Worm (Caenorhabditis elegans) whole organism, L4 larva: ENCODE results near the gene acs-1.
A peak's percentile ranks its signal among the peaks of the same experiment; 100 is the strongest.

ENCODE experiments used
- T20F7.1 ChIP-seq: fragments of 200-800 bp; sonication (Bioruptor generic); optimal IDR thresholded peaks from 2 replicates; lab custom pipeline; 2018; ENCODE audit warnings: mild to moderate bottlenecking, missing genetic modification characterization, missing compliant biosample characterization
- Y48G9A.11 ChIP-seq: fragments of 200-800 bp; sonication (Bioruptor generic); IDR thresholded peaks from 2 replicates; pipeline ENCODE4 v1.3.6; 2022; ENCODE audit warnings: missing genetic modification reagents, missing genetic modification characterization, missing compliant biosample characterization
- Y5F2A.4 ChIP-seq: fragments of 200-800 bp; sonication (Bioruptor generic); optimal IDR thresholded peaks from 2 replicates; lab custom pipeline; 2018; ENCODE audit warnings: mild to moderate bottlenecking, missing genetic modification characterization, missing compliant biosample characterization
- ZK337.2 ChIP-seq: fragments of 200-800 bp; sonication (Bioruptor generic); IDR thresholded peaks from 2 replicates; pipeline ENCODE4 v1.3.6; 2022; ENCODE audit warnings: missing genetic modification reagents, missing genetic modification characterization, missing compliant biosample characterization
- attf-4 ChIP-seq: sonication (generic microtip); optimal IDR thresholded peaks from 3 replicates; lab custom pipeline; 2017; ENCODE audit warnings: missing biosample characterization, missing genetic modification characterization
- ceh-44 ChIP-seq: fragments of 200-800 bp; sonication (Bioruptor generic); IDR thresholded peaks from 2 replicates; pipeline ENCODE4 v1.3.6; 2022; ENCODE audit warnings: missing genetic modification reagents, missing genetic modification characterization, missing compliant biosample characterization
- ceh-62 ChIP-seq: sonication (generic microtip); optimal IDR thresholded peaks from 2 replicates; lab custom pipeline; 2017; ENCODE audit warnings: missing biosample characterization, missing genetic modification characterization
- daf-12 ChIP-seq: fragments of 150-350 bp; optimal IDR thresholded peaks from 2 replicates; lab custom pipeline; 2014; ENCODE audit warnings: missing biosample characterization, missing genetic modification reagents, missing genetic modification characterization
- daf-16 ChIP-seq, 3 experiments: sonication (generic microtip); optimal IDR thresholded peaks; 2 replicates each; lab custom pipeline; 2016 to 2017; ENCODE audit warnings: missing genetic modification characterization in 3 of 3, missing genetic modification reagents in 3 of 3, mild to moderate bottlenecking in 2 of 3, missing compliant biosample characterization in 2 of 3, missing biosample characterization in 1 of 3, moderate library complexity in 1 of 3
- lin-38 ChIP-seq: fragments of 200-800 bp; sonication (Bioruptor generic); IDR thresholded peaks from 2 replicates; pipeline ENCODE4 v1.3.6; 2022; ENCODE audit warnings: missing genetic modification reagents, missing genetic modification characterization, missing compliant biosample characterization
- lin-39 ChIP-seq: fragments of 150-350 bp; optimal IDR thresholded peaks from 2 replicates; lab custom pipeline; 2014; ENCODE audit warnings: missing biosample characterization, missing genetic modification reagents, missing genetic modification characterization
- lir-3 ChIP-seq: sonication (generic microtip); optimal IDR thresholded peaks from 2 replicates; lab custom pipeline; 2016; ENCODE audit warnings: mild to moderate bottlenecking, missing genetic modification characterization, missing compliant biosample characterization
- mdt-29 ChIP-seq: fragments of 200-800 bp; sonication (Bioruptor generic); IDR thresholded peaks from 2 replicates; pipeline ENCODE4 v1.3.6; 2022; ENCODE audit warnings: missing genetic modification reagents, missing genetic modification characterization, missing compliant biosample characterization
- mep-1 ChIP-seq: fragments of 150-350 bp; sonication (generic microtip); optimal IDR thresholded peaks from 3 replicates; lab custom pipeline; 2014; ENCODE audit warnings: missing biosample characterization, missing genetic modification characterization
- nhr-28 ChIP-seq: fragments of 150-350 bp; optimal IDR thresholded peaks from 2 replicates; lab custom pipeline; 2014; ENCODE audit warnings: missing biosample characterization, missing genetic modification characterization
- pqm-1 ChIP-seq: sonication (generic microtip); optimal IDR thresholded peaks from 2 replicates; lab custom pipeline; 2017; ENCODE audit warnings: missing biosample characterization, missing genetic modification characterization
- rbr-2 ChIP-seq: sonication (generic microtip); optimal IDR thresholded peaks from 2 replicates; lab custom pipeline; 2016; ENCODE audit warnings: missing genotype, missing genetic modification characterization, missing compliant biosample characterization
- skn-1 ChIP-seq: fragments of 150-350 bp; optimal IDR thresholded peaks from 2 replicates; lab custom pipeline; 2014; ENCODE audit warnings: missing biosample characterization, missing genetic modification characterization
- tra-1 ChIP-seq: fragments of 200-800 bp; sonication (Bioruptor generic); IDR thresholded peaks from 2 replicates; pipeline ENCODE4 v1.3.6; 2022; ENCODE audit warnings: missing genetic modification reagents, missing genetic modification characterization, missing compliant biosample characterization
- unc-39 ChIP-seq: sonication (generic microtip); optimal IDR thresholded peaks from 2 replicates; lab custom pipeline; 2017; ENCODE audit warnings: missing biosample characterization, missing genetic modification characterization
- zip-2 ChIP-seq: fragments of 150-350 bp; optimal IDR thresholded peaks from 2 replicates; lab custom pipeline; 2014; ENCODE audit warnings: missing biosample characterization, missing genetic modification characterization

The acs-1 gene

ce11 chrV:6576567-6576966 is 51.8 kb downstream of the acs-1 start, which contains the start of gene EGAP9.4:
Gene EGAP9.4, plus strand, starts transcription at chrV:6576867.
- TF ChIP-seq T20F7.1 (GFP tag; lab: Kevin White, UChicago) (no peak), ceh-44 (GFP tag; lab: Robert Waterston, UW) (no peak), daf-16 (GFP tag; optimal IDR thresholded peaks at IDR 0.05; lab: Kevin White, UChicago) (no peak), daf-16 (tag; optimal IDR thresholded peaks at IDR 0.05; lab: Kevin White, UChicago) (no peak), tra-1 (GFP tag; lab: Robert Waterston, UW) (no peak), lin-39 (tag; lab: Kevin White, UChicago) (no peak), unc-39 (tag; lab: Kevin White, UChicago) (no peak), Y48G9A.11 (GFP tag; lab: Robert Waterston, UW) (no peak), lir-3 (tag; lab: Kevin White, UChicago) (no peak), lin-38 (no peak), skn-1 (tag; lab: Kevin White, UChicago) (no peak), daf-12 (tag; lab: Kevin White, UChicago) (no peak), mep-1 (tag; lab: Kevin White, UChicago) (no peak), mdt-29 (no peak)

DNA sequence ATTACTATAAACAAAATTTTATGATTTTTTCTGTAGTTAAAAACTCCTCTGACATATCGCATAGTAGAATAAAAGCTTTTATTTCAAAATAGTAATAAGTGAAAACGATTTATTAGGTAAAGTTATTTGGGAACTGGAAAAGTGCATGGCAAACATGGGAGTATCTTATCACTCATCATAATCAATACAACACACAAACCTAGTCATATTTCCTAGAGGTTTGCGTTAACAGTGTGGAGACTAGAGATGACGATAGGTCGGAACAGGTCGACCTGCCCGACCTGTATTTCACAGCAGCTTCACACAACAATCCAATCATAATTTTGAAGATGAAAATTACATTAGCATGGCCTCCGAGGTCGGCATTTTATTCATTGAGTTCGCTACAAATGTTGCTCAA is 55.2 kb downstream of the acs-1 start, which contains the start of gene EGAP9.3:
Gene EGAP9.3, minus strand, starts transcription at position 131 of the 400 bp plus-strand sequence.
- TF ChIP-seq ceh-62, result no peak
- no peak for TF ChIP-seq zip-2 (tag; lab: Kevin White, UChicago)
- TF ChIP-seq daf-16 (GFP tag; optimal IDR thresholded peaks at IDR 0.05; lab: Kevin White, UChicago), result no peak
- peak; percentile 19 for TF ChIP-seq daf-16 (tag; optimal IDR thresholded peaks at IDR 0.05; lab: Kevin White, UChicago)
- no peak for TF ChIP-seq attf-4
- no peak for TF ChIP-seq ZK337.2
- TF ChIP-seq rbr-2 (tag; lab: Kevin White, UChicago), result no peak
- TF ChIP-seq pqm-1 (tag; lab: Kevin White, UChicago), result peak; percentile 43
- peak; percentile 69 for TF ChIP-seq nhr-28 (tag; lab: Kevin White, UChicago)
- TF ChIP-seq Y5F2A.4 (GFP tag; lab: Kevin White, UChicago), result no peak
